Fruit fly (Drosophila melanogaster): ENCODE results near the gene RpL34a.
A peak's percentile ranks its signal among the peaks of the same experiment; 100 is the strongest.

The RpL34a gene

DNA sequence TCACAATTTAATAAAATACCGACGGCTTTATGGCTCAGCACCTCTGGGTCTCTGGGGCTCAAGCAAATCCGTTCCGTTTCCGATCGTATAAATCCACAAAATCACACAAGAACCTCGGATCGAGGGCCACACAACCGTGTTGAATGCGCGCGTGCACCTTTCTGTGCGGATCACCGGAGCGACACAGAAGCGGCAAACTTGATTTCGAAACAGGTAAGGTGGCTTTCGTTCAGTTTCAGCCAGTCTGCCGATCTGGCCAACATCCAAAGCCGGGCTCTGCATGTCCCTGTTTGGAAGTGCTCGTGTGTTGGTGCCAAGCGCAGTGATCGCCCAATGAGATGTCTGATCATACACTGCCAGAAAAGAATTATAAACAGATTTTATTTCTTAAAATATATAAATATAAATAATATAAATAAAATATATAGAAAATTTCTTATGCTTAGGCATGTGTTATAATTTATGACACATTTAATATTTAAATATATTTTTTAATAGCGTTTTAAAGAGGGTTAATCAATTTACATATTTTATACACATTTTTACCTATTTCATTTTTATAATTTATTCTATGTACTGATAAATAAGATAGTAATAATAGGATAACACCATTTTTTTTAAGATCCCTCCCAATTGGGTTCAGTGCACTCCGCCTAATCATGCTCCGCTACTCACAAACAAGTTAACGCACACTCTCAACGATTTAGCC lies 39.6 kb upstream of the RpL34a start, which contains the start of gene dysf (continued):
- no peak for TF ChIP-seq Gug (GFP tag; IDR thresholded peaks at IDR 0.05)
- peak; percentile 79 for TF ChIP-seq dmrt99B (tag; optimal IDR thresholded peaks at IDR 0.05)
- TF ChIP-seq kah (GFP tag; optimal IDR thresholded peaks at IDR 0.05): no peak
- TF ChIP-seq ind (GFP tag; optimal IDR thresholded peaks at IDR 0.05): peak; percentile 20
- no peak for TF ChIP-seq Kr (GFP tag; optimal IDR thresholded peaks at IDR 0.05)
- no peak for TF ChIP-seq inv (GFP tag; IDR thresholded peaks at IDR 0.05; ENCODE audit: partially characterized antibody)
- TF ChIP-seq CG18619 (GFP tag; optimal IDR thresholded peaks at IDR 0.05): peak; percentile 68
- peak; percentile 30 for TF ChIP-seq unpg (GFP tag; optimal IDR thresholded peaks at IDR 0.05)
- no peak for TF ChIP-seq zen2 (GFP tag; IDR thresholded peaks at IDR 0.05; ENCODE audit: partially characterized antibody)
- TF ChIP-seq mld (GFP tag; IDR thresholded peaks at IDR 0.05; ENCODE audit: partially characterized antibody): no peak
- peak; percentile 71 for TF ChIP-seq CG13775 (GFP tag; optimal IDR thresholded peaks at IDR 0.05)
- TF ChIP-seq CHES-1-like (GFP tag; optimal IDR thresholded peaks at IDR 0.05): no peak
- TF ChIP-seq Dbx (GFP tag; IDR thresholded peaks at IDR 0.05): 0 out of 3 replicates have a peak, but pooled peaks have one; percentile 11
- TF ChIP-seq CG6854 (GFP tag; optimal IDR thresholded peaks at IDR 0.05): peak; percentile 22
- TF ChIP-seq CG31441 (GFP tag; IDR thresholded peaks at IDR 0.05): peak; percentile 90
- no peak for TF ChIP-seq CG1832 (GFP tag; optimal IDR thresholded peaks at IDR 0.05)
- no peak for TF ChIP-seq CG17568 (GFP tag; optimal IDR thresholded peaks at IDR 0.05)
- peak; percentile 55 for TF ChIP-seq Six4 (GFP tag; optimal IDR thresholded peaks at IDR 0.05)
- no peak for TF ChIP-seq ham (GFP tag; IDR thresholded peaks at IDR 0.05)
- TF ChIP-seq gro (GFP tag; optimal IDR thresholded peaks at IDR 0.05): no peak
- TF ChIP-seq chm (GFP tag; IDR thresholded peaks at IDR 0.05): no peak
- TF ChIP-seq CG7745 (tag; optimal IDR thresholded peaks at IDR 0.05): no peak
- peak; percentile 56 for TF ChIP-seq CG13296 (GFP tag; optimal IDR thresholded peaks at IDR 0.05)
- no peak for TF ChIP-seq pzg (GFP tag; optimal IDR thresholded peaks at IDR 0.05)
- peak; percentile 3 for TF ChIP-seq CG10462 (GFP tag; optimal IDR thresholded peaks at IDR 0.05)
- TF ChIP-seq pb (GFP tag; optimal IDR thresholded peaks at IDR 0.05): no peak
- TF ChIP-seq cas (GFP tag; IDR thresholded peaks at IDR 0.05): no peak
- no peak for TF ChIP-seq CG8944 (GFP tag; optimal IDR thresholded peaks at IDR 0.05)
- peak; percentile 94 for TF ChIP-seq CG17361 (GFP tag; IDR thresholded peaks at IDR 0.05)
- TF ChIP-seq tx (GFP tag; optimal IDR thresholded peaks at IDR 0.05): no peak
- TF ChIP-seq CG9876 (GFP tag; optimal IDR thresholded peaks at IDR 0.05): no peak
- TF ChIP-seq ftz-f1 (GFP tag; optimal IDR thresholded peaks at IDR 0.05): no peak
- no peak for TF ChIP-seq CG4730 (GFP tag; IDR thresholded peaks at IDR 0.05)
- TF ChIP-seq disco-r (GFP tag; optimal IDR thresholded peaks at IDR 0.05): no peak
- peak; percentile 88 for TF ChIP-seq CG8924 (tag; optimal IDR thresholded peaks at IDR 0.05)
- peak; percentile 89 for TF ChIP-seq CG10979 (tag; optimal IDR thresholded peaks at IDR 0.05)
- TF ChIP-seq CG12942 (GFP tag; optimal IDR thresholded peaks at IDR 0.05): peak; percentile 40
- TF ChIP-seq exex (tag; optimal IDR thresholded peaks at IDR 0.05): no peak
- peak; percentile 68; the same call in 2 of the 3 replicates for TF ChIP-seq row (GFP tag; IDR thresholded peaks at IDR 0.05)
- no peak for TF ChIP-seq fru (optimal IDR thresholded peaks at IDR 0.05)
- peak; percentile 85 for TF ChIP-seq nmo (GFP tag; optimal IDR thresholded peaks at IDR 0.05)
- TF ChIP-seq Blimp-1 (GFP tag; optimal IDR thresholded peaks at IDR 0.05): peak; percentile 71
- no peak for TF ChIP-seq Hsf (GFP tag; optimal IDR thresholded peaks at IDR 0.05)
- TF ChIP-seq gsb-n (tag; optimal IDR thresholded peaks at IDR 0.05): peak; percentile 74
- TF ChIP-seq bab2 (GFP tag; optimal IDR thresholded peaks at IDR 0.05): no peak
- peak; percentile 22; the same call in 1 of the 2 replicates for TF ChIP-seq CG32767 (GFP tag; IDR thresholded peaks at IDR 0.05)
- peak; percentile 67 for TF ChIP-seq bcd (GFP tag; optimal IDR thresholded peaks at IDR 0.05)
- TF ChIP-seq da (GFP tag; optimal IDR thresholded peaks at IDR 0.05): no peak
- no peak for TF ChIP-seq CG10431 (GFP tag; optimal IDR thresholded peaks at IDR 0.05)
- TF ChIP-seq CG14667 (GFP tag; IDR thresholded peaks at IDR 0.05): no peak
- TF ChIP-seq run (tag; optimal IDR thresholded peaks at IDR 0.05): no peak
